Worm (Caenorhabditis elegans): Measurements from ENCODE around the gene gtf-2F2.

gtf-2F2 gene

DNA sequence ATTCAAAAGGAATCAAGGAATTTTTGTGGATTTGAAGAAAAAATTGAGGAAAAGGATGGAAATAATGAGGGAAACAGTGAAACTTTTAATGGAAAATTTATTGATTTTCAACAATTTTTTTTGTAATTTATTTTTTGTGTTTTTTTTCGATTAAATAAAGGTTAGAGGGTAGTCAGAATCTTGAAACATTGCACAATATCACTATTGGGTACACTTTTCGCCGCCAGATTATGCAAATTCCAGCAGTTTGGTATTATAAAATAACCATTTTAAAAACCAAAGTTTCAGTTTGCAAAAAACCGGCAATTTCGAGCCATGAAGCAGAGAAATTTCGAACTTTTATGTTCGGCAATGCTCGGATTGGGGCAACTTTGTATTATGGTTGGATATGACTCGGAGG is 37.7 kb downstream of the gtf-2F2 start, which contains the start of gene Y39B6A.27:
Gene Y39B6A.27, plus strand, starts transcription at position 301 of the 400 bp plus-strand sequence.
- no peak for TF ChIP-seq snpc-4 (tag; optimal IDR thresholded peaks at IDR 0.05)
- TF ChIP-seq sox-4 (tag; optimal IDR thresholded peaks at IDR 0.05): no peak
- TF ChIP-seq aha-1 (tag; optimal IDR thresholded peaks at IDR 0.05): no peak
- no peak for TF ChIP-seq unc-62 (GFP tag; optimal IDR thresholded peaks at IDR 0.05)
- TF ChIP-seq tlp-1 (tag; optimal IDR thresholded peaks at IDR 0.05): no peak
- TF ChIP-seq nhr-90 (tag; optimal IDR thresholded peaks at IDR 0.05; ENCODE audit: poor library complexity): no peak
- no peak for TF ChIP-seq nhr-20 (tag; optimal IDR thresholded peaks at IDR 0.05)
- no peak for TF ChIP-seq mdl-1 (tag; optimal IDR thresholded peaks at IDR 0.05)
- no peak for TF ChIP-seq ceh-82 (tag; optimal IDR thresholded peaks at IDR 0.05)
- no peak for TF ChIP-seq mab-9 (GFP tag; IDR thresholded peaks at IDR 0.05)
- TF ChIP-seq snu-23 (GFP tag; optimal IDR thresholded peaks at IDR 0.05): no peak
- TF ChIP-seq hlh-17 (GFP tag; optimal IDR thresholded peaks at IDR 0.05; ENCODE audit: borderline replicate concordance): no peak
- no peak for TF ChIP-seq pag-3 (tag; optimal IDR thresholded peaks at IDR 0.05; ENCODE audit: borderline replicate concordance, insufficient read depth)

DNA sequence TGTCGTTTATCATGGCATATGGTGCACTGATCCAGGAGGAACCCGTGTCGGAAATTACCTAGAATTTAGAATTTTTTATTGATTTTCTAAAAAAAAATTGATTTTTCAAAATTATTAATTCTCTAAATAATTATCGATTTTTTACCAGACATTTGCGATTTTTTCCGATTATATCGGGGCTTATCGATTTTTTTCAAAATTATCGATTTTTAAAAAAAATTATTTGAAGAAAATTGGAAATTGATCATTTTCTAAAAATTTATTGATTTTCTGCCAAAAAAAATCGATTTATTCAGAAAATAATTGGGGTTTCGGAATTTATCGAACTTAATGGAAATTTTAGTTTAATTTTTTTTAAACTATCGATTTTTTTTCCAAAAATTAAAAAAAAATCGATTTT is 42.3 kb downstream of the gtf-2F2 start:
- TF ChIP-seq nhr-77 (tag; optimal IDR thresholded peaks at IDR 0.05) (no peak), ceh-8 (GFP tag; optimal IDR thresholded peaks at IDR 0.05) (no peak), xbp-1 (tag; optimal IDR thresholded peaks at IDR 0.05) (no peak)

DNA sequence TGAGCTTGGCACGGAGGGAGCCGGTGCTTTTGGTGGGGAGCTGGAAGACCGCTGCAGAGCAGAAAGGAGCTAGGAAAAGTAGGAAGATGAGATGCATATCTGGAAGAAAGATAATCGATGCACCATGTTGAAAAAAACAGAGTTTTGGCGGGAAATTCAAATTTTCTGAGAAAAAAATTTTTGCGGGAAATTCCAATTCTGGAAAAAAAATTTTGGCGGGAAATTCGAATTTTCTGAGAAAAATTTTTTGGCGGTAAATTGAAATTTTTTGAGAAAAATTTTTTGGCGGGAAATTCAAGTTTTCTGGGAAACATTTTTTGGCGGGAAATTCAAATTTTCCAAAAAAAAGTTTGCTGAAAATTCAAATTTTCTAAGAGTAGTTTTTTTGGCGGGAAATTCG is 43.5 kb downstream of the gtf-2F2 start, which contains the start of gene asp-17:
Gene asp-17, minus strand, starts transcription at position 101 of the 400 bp plus-strand sequence.
- TF ChIP-seq nhr-237 (tag; optimal IDR thresholded peaks at IDR 0.05) (no peak), nhr-85 (tag) (peak; percentile 17), C04F5.9 (tag; optimal IDR thresholded peaks at IDR 0.05) (no peak)

DNA sequence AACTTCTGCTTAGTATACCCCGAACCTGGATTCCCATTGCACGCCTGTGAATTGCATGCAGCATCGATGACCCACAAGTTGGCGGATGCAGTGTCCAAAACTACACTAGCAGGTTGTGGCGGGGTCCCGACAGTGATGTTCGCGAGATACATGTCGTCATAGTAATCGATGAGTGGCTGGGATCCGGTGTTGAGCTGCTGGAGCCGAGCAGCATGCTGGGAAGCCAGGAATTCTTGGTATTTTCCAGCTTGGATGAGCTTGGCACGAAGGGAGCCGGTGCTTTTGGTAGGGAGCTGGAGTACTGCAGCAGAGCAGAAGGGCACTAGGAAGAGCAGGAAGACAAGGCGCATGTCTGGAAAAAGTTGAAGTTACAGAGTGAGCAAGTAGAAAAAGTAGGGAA is 48.5 kb downstream of the gtf-2F2 start, which contains the start of gene asp-16:
Gene asp-16, minus strand, starts transcription at position 350 of the 400 bp plus-strand sequence.
- TF ChIP-seq ceh-90 (tag; optimal IDR thresholded peaks at IDR 0.05) (no peak), ceh-88 (GFP tag; IDR thresholded peaks at IDR 0.05) (no peak), lin-15B (tag; optimal IDR thresholded peaks at IDR 0.05) (no peak)

DNA sequence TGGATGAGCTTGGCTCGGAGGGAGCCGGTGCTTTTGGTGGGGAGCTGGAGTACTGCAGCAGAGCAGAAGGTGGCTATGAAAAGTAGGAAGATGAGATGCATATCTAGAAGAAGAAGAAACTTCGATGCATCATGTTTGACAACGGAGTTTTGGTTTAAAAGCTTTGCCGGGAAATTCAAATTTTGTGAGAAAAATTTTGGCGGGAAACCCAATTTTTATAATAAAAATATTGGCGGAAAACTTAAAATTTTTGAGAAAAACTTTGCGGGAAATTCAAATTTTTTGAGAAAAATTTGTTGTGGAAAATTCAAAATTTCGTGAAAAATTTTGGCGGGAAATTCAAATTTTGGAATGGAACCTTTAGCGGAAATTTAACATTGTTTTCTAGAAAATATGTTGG is 51.0 kb downstream of the gtf-2F2 start, which contains the start of gene asp-15:
Gene asp-15, minus strand, starts transcription at position 101 of the 400 bp plus-strand sequence.
- no peak for TF ChIP-seq pqm-1 (tag; optimal IDR thresholded peaks at IDR 0.05)
- no peak for TF ChIP-seq dsc-1 (tag; optimal IDR thresholded peaks at IDR 0.05)
- TF ChIP-seq F16B12.6 (tag; optimal IDR thresholded peaks at IDR 0.05): no peak
- TF ChIP-seq hlh-17 (GFP tag; optimal IDR thresholded peaks at IDR 0.05; ENCODE audit: borderline replicate concordance): no peak
- TF ChIP-seq xbp-1 (tag; optimal IDR thresholded peaks at IDR 0.05): no peak
- TF ChIP-seq nhr-237 (tag; optimal IDR thresholded peaks at IDR 0.05): no peak
- no peak for TF ChIP-seq jun-1 (tag; optimal IDR thresholded peaks at IDR 0.05)
- TF ChIP-seq ztf-4 (tag; optimal IDR thresholded peaks at IDR 0.05): no peak
- no peak for TF ChIP-seq skn-1 (tag; optimal IDR thresholded peaks at IDR 0.05)
- TF ChIP-seq grh-1 (GFP tag; IDR thresholded peaks at IDR 0.05): no peak
- no peak for TF ChIP-seq lin-35 (GFP tag; optimal IDR thresholded peaks at IDR 0.05)
- no peak for TF ChIP-seq dpl-1 (GFP tag; optimal IDR thresholded peaks at IDR 0.05)

DNA sequence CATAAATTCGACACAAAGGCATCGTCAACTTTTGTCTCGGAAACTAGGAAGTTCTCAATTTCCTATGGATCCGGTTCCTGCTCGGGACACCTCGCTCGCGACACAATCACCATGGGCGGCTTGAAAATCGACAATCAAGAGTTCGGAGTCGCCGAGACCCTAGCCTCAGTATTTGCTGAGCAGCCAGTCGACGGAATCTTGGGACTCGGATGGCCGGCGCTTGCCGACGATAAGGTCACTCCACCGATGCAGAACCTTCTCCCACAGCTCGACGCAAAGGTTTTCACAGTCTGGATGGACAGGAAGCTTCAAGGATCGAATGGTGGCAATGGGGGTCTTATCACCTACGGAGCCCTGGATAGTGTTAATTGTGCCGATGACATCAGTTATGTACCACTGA is 53.7 kb downstream of the gtf-2F2 start:
- TF ChIP-seq vab-15 (tag; optimal IDR thresholded peaks at IDR 0.05) (no peak), ceh-88 (GFP tag; IDR thresholded peaks at IDR 0.05) (no peak), rnt-1 (tag; optimal IDR thresholded peaks at IDR 0.05) (no peak), tlp-1 (tag; optimal IDR thresholded peaks at IDR 0.05) (no peak), mdl-1 (tag; optimal IDR thresholded peaks at IDR 0.05) (no peak), swsn-7 (tag; optimal IDR thresholded peaks at IDR 0.05) (no peak), hpl-2 (GFP tag; optimal IDR thresholded peaks at IDR 0.05) (no peak), mef-2 (tag; optimal IDR thresholded peaks at IDR 0.05) (no peak)
